Worm (Caenorhabditis elegans): ENCODE measurements around the gene wago-10.

Gene wago-10

DNA sequence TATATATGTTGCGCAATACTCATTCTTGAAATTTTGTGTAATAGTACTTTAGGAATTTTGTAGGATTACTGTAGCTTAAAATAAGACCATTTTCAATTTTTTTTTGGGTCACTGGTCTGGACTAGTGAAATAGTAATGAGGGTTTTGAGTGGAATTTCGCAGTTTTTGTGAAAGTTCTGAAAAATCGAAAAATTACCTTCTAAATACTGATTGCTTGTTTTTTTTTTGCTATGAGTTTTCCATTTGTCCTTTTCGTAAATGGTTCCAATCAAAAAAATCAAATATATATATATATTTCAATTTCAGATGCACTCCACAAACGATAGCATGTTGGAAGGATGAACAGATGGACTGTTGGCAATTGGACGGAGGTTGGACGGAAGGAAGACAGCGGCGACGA, 30.8 kb upstream of the wago-10 start, which contains the start of gene nhr-15:
Gene nhr-15 (plus strand): TSS at position 301 of the 400 bp plus-strand sequence.
- TF ChIP-seq aly-1 (tag; optimal IDR thresholded peaks at IDR 0.05) (no peak), ceh-36 (tag; optimal IDR thresholded peaks at IDR 0.05) (no peak), B0310.2 (tag; optimal IDR thresholded peaks at IDR 0.05) (no peak), tbx-37 (GFP tag; conservative IDR thresholded peaks at IDR 0.05) (no peak), pes-1 (GFP tag; IDR thresholded peaks at IDR 0.05) (no peak), tbx-11 (GFP tag; IDR thresholded peaks at IDR 0.05) (no peak), ceh-13 (GFP tag; optimal IDR thresholded peaks at IDR 0.05) (no peak), ama-1 (optimal IDR thresholded peaks at IDR 0.05) (no peak), hmg-4 (GFP tag; optimal IDR thresholded peaks at IDR 0.05) (no peak), ets-7 (tag; optimal IDR thresholded peaks at IDR 0.05) (no peak), hmbx-1 (tag; optimal IDR thresholded peaks at IDR 0.05) (no peak), scrt-1 (GFP tag; IDR thresholded peaks at IDR 0.05) (no peak)

DNA sequence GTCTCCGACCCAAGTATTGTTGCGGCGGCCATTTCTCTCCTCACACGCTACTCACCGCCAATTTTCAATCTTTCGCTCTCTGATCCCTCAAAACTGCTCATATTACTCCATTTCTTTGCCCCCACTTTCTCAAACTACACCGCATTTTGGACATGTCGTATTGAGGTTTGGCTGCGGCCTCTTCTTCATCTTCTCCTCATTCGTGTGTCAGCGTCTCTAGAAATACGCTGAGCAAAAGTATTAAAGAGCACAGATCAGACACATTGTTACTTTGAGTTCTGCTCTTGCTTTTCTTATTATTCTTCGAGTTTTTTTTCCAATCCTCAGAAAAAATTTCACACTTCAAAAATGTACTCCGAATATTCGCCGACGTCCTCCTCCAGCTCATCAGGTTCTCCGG, 23.2 kb upstream of the wago-10 start:
- TF ChIP-seq scrt-1 (GFP tag; IDR thresholded peaks at IDR 0.05) = no peak
- TF ChIP-seq ceh-13 (GFP tag; optimal IDR thresholded peaks at IDR 0.05) = no peak
- TF ChIP-seq hmbx-1 (tag; optimal IDR thresholded peaks at IDR 0.05) = no peak
- no peak for TF ChIP-seq tbx-37 (GFP tag; conservative IDR thresholded peaks at IDR 0.05)
- TF ChIP-seq ama-1 (optimal IDR thresholded peaks at IDR 0.05) = no peak
- TF ChIP-seq tra-4 (tag; optimal IDR thresholded peaks at IDR 0.05) = no peak
- no peak for TF ChIP-seq B0310.2 (tag; optimal IDR thresholded peaks at IDR 0.05)
- no peak for TF ChIP-seq F13C5.2 (tag; optimal IDR thresholded peaks at IDR 0.05)
- no peak for TF ChIP-seq sea-1 (GFP tag; conservative IDR thresholded peaks at IDR 0.05)
- no peak for TF ChIP-seq hmg-4 (GFP tag; optimal IDR thresholded peaks at IDR 0.05)
- TF ChIP-seq aly-1 (tag; optimal IDR thresholded peaks at IDR 0.05) = no peak
- TF ChIP-seq hnd-1 (tag; optimal IDR thresholded peaks at IDR 0.05) = no peak
- no peak for TF ChIP-seq flt-1 (GFP tag; IDR thresholded peaks at IDR 0.05)
- TF ChIP-seq ets-7 (tag; optimal IDR thresholded peaks at IDR 0.05) = no peak
- TF ChIP-seq pes-1 (GFP tag; IDR thresholded peaks at IDR 0.05) = no peak
- TF ChIP-seq ceh-36 (tag; optimal IDR thresholded peaks at IDR 0.05) = no peak
- no peak for TF ChIP-seq tbx-11 (GFP tag; IDR thresholded peaks at IDR 0.05)

DNA sequence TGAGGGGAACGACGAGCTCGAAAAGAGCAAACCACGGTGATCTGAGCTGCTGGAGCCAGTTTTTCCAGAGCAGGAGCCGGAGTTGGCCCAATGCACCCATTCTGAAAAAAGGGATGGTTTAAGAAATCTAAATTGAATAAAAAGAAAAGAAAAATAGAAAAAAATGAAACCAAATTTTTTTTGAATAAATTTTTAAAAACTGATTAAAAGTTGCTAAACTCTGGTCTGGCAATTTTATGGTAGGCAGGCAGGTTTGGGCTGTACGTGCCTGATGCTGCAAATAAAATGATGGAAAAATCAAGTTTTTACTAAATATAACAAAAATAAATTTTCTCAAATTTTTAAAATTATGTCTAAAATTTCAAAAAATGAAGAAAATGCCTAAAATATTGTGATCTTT, 12.6 kb upstream of the wago-10 start, which contains the start of gene abt-4:
Gene abt-4 (minus strand): TSS at position 101 of the 400 bp plus-strand sequence.
- TF ChIP-seq tbx-11 (GFP tag; IDR thresholded peaks at IDR 0.05) = no peak
- TF ChIP-seq tra-4 (tag; optimal IDR thresholded peaks at IDR 0.05) = no peak

DNA sequence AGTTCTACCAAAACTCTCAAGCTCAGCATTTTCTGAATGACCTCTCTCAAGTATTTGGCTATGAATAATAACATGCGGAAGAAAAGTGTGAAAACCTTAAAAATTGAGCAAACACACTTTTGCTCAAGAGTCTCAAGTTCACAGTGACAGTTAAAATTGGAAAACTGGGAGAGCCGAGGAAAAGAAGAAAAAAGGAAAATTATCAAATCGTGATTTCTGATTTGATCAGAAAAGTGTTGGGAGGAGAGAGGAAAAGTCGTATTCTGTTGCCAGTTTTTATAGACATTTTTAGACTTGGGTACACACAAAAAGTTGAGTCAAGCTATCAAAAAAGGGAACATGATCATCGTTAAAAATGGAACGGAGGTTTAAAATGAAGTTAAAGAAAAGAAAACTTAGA, 12.0 kb upstream of the wago-10 start:
- TF ChIP-seq B0310.2 (tag; optimal IDR thresholded peaks at IDR 0.05) = no peak
- no peak for TF ChIP-seq ceh-36 (tag; optimal IDR thresholded peaks at IDR 0.05)
- TF ChIP-seq hnd-1 (tag; optimal IDR thresholded peaks at IDR 0.05) = no peak
- TF ChIP-seq tra-4 (tag; optimal IDR thresholded peaks at IDR 0.05) = no peak
- no peak for TF ChIP-seq ets-7 (tag; optimal IDR thresholded peaks at IDR 0.05)
- TF ChIP-seq flt-1 (GFP tag; IDR thresholded peaks at IDR 0.05) = no peak
- no peak for TF ChIP-seq hmg-4 (GFP tag; optimal IDR thresholded peaks at IDR 0.05)
- no peak for TF ChIP-seq scrt-1 (GFP tag; IDR thresholded peaks at IDR 0.05)
- TF ChIP-seq sea-1 (GFP tag; conservative IDR thresholded peaks at IDR 0.05) = no peak
- no peak for TF ChIP-seq ama-1 (optimal IDR thresholded peaks at IDR 0.05)
- no peak for TF ChIP-seq pes-1 (GFP tag; IDR thresholded peaks at IDR 0.05)
- TF ChIP-seq tbx-11 (GFP tag; IDR thresholded peaks at IDR 0.05) = no peak
- TF ChIP-seq hmbx-1 (tag; optimal IDR thresholded peaks at IDR 0.05) = no peak
- no peak for TF ChIP-seq F13C5.2 (tag; optimal IDR thresholded peaks at IDR 0.05)
- TF ChIP-seq ceh-13 (GFP tag; optimal IDR thresholded peaks at IDR 0.05) = no peak
- TF ChIP-seq aly-1 (tag; optimal IDR thresholded peaks at IDR 0.05) = no peak
- TF ChIP-seq tbx-37 (GFP tag; conservative IDR thresholded peaks at IDR 0.05) = no peak

ce11 chrV:332585-332984, 10.6 kb upstream of the wago-10 start:
- TF ChIP-seq ets-7 (tag; optimal IDR thresholded peaks at IDR 0.05) = no peak
- no peak for TF ChIP-seq flt-1 (GFP tag; IDR thresholded peaks at IDR 0.05)
- no peak for TF ChIP-seq B0310.2 (tag; optimal IDR thresholded peaks at IDR 0.05)
- TF ChIP-seq sea-1 (GFP tag; conservative IDR thresholded peaks at IDR 0.05) = no peak
- TF ChIP-seq ama-1 (optimal IDR thresholded peaks at IDR 0.05) = no peak
- TF ChIP-seq scrt-1 (GFP tag; IDR thresholded peaks at IDR 0.05) = no peak
- no peak for TF ChIP-seq tra-4 (tag; optimal IDR thresholded peaks at IDR 0.05)
- no peak for TF ChIP-seq ceh-36 (tag; optimal IDR thresholded peaks at IDR 0.05)
- TF ChIP-seq hmbx-1 (tag; optimal IDR thresholded peaks at IDR 0.05) = no peak
- no peak for TF ChIP-seq hmg-4 (GFP tag; optimal IDR thresholded peaks at IDR 0.05)

- no peak for TF ChIP-seq ama-1 (optimal IDR thresholded peaks at IDR 0.05)
- no peak for TF ChIP-seq tbx-37 (GFP tag; conservative IDR thresholded peaks at IDR 0.05)
- no peak for TF ChIP-seq flt-1 (GFP tag; IDR thresholded peaks at IDR 0.05)
- no peak for TF ChIP-seq ceh-13 (GFP tag; optimal IDR thresholded peaks at IDR 0.05)
- no peak for TF ChIP-seq aly-1 (tag; optimal IDR thresholded peaks at IDR 0.05)
- TF ChIP-seq sea-1 (GFP tag; conservative IDR thresholded peaks at IDR 0.05) = no peak
- no peak for TF ChIP-seq ceh-36 (tag; optimal IDR thresholded peaks at IDR 0.05)
- no peak for TF ChIP-seq tra-4 (tag; optimal IDR thresholded peaks at IDR 0.05)
- no peak for TF ChIP-seq F13C5.2 (tag; optimal IDR thresholded peaks at IDR 0.05)
- TF ChIP-seq hmg-4 (GFP tag; optimal IDR thresholded peaks at IDR 0.05) = no peak
These were observed 9.5 kb upstream of the wago-10 start for ce11 chrV:333713-334112.

ce11 chrV:336350-336749, 6.9 kb upstream of the wago-10 start, which contains the start of gene dmd-8:
TSS of gene dmd-8 (minus strand) at chrV:336450.
- no peak for TF ChIP-seq scrt-1 (GFP tag; IDR thresholded peaks at IDR 0.05)
- no peak for TF ChIP-seq hmbx-1 (tag; optimal IDR thresholded peaks at IDR 0.05)
- TF ChIP-seq aly-1 (tag; optimal IDR thresholded peaks at IDR 0.05) = no peak
- TF ChIP-seq tra-4 (tag; optimal IDR thresholded peaks at IDR 0.05) = no peak

ce11 chrV:342346-342745, 882 bp upstream of the wago-10 start:
- no peak for TF ChIP-seq hmg-4 (GFP tag; optimal IDR thresholded peaks at IDR 0.05)
- TF ChIP-seq hnd-1 (tag; optimal IDR thresholded peaks at IDR 0.05) = no peak
- TF ChIP-seq ets-7 (tag; optimal IDR thresholded peaks at IDR 0.05) = no peak
- TF ChIP-seq pes-1 (GFP tag; IDR thresholded peaks at IDR 0.05) = no peak
- no peak for TF ChIP-seq tbx-37 (GFP tag; conservative IDR thresholded peaks at IDR 0.05)
- no peak for TF ChIP-seq sea-1 (GFP tag; conservative IDR thresholded peaks at IDR 0.05)
- TF ChIP-seq tbx-11 (GFP tag; IDR thresholded peaks at IDR 0.05) = no peak
- TF ChIP-seq ceh-36 (tag; optimal IDR thresholded peaks at IDR 0.05) = no peak
- TF ChIP-seq ama-1 (optimal IDR thresholded peaks at IDR 0.05) = no peak
- no peak for TF ChIP-seq flt-1 (GFP tag; IDR thresholded peaks at IDR 0.05)

All from whole organism, early embryonic.